Worm (Caenorhabditis elegans): ENCODE results near the gene phat-6.

DNA sequence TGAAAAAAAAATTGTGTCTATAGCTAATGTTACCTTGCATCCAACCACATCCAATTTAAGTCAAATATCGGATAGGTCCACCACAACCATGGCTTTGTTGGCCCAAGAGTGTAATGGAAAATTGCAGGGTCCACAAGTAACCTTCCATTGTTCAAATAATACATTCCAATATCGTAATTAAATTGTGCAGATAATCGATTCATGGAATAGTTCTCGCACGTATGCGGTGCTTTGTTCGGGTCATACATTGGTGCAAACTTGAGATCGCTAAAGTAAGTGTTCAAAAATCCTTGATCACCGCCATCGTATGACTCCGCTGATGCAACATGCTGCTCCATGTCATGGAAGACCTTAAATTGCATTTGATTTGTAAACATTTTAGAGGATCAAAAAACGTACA, 31.1 kb downstream of the phat-6 start:
- TF ChIP-seq efl-1 (optimal IDR thresholded peaks at IDR 0.05) (no peak), efl-1 (GFP tag; optimal IDR thresholded peaks at IDR 0.05 in 1 of 2) (peak in 1 of 2 experiments; percentile 9), nhr-20 (tag; optimal IDR thresholded peaks at IDR 0.05) (no peak), unc-62 (GFP tag; optimal IDR thresholded peaks at IDR 0.05) (no peak), fkh-10 (GFP tag; optimal IDR thresholded peaks at IDR 0.05) (no peak), swsn-7 (tag; optimal IDR thresholded peaks at IDR 0.05) (no peak), nhr-12 (tag; optimal IDR thresholded peaks at IDR 0.05) (no peak), pax-3 (tag; optimal IDR thresholded peaks at IDR 0.05) (no peak), dpl-1 (GFP tag; optimal IDR thresholded peaks at IDR 0.05) (no peak)
